Fruit fly (Drosophila melanogaster): Measurements from ENCODE around the gene CG31674.

CG31674 gene

dm6 chr2L:20829755-20830396, 1.2 kb upstream of the CG31674 start (continued):
- TF ChIP-seq CG13287 (GFP tag; IDR thresholded peaks at IDR 0.05; ENCODE audit: partially characterized antibody) = peak; percentile 18; the same call in 1 of the 2 replicates
- no peak for TF ChIP-seq CG10267 (tag; optimal IDR thresholded peaks at IDR 0.05)
- TF ChIP-seq CG7372 (GFP tag; IDR thresholded peaks at IDR 0.05) = no peak
- peak in 1 of 2 experiments; percentile 77 for TF ChIP-seq crp (GFP tag; optimal IDR thresholded peaks at IDR 0.05)
- no peak for TF ChIP-seq Opbp (GFP tag; IDR thresholded peaks at IDR 0.05; ENCODE audit: partially characterized antibody)
- no peak for TF ChIP-seq CG6272 (GFP tag; IDR thresholded peaks at IDR 0.05)
- no peak for TF ChIP-seq tgo (GFP tag; IDR thresholded peaks at IDR 0.05)
- TF ChIP-seq CG18599 (GFP tag; optimal IDR thresholded peaks at IDR 0.05) = no peak
- TF ChIP-seq CHES-1-like (GFP tag; optimal IDR thresholded peaks at IDR 0.05) = no peak
- no peak for TF ChIP-seq CG12299 (tag; optimal IDR thresholded peaks at IDR 0.05)
- no peak for TF ChIP-seq gcm (GFP tag; optimal IDR thresholded peaks at IDR 0.05)
- TF ChIP-seq CG14710 (tag; optimal IDR thresholded peaks at IDR 0.05) = no peak
- TF ChIP-seq cad (GFP tag; optimal IDR thresholded peaks at IDR 0.05) = no peak
- no peak for TF ChIP-seq D19B (GFP tag; optimal IDR thresholded peaks at IDR 0.05)
- TF ChIP-seq MBD-R2 (GFP tag; IDR thresholded peaks at IDR 0.05) = peak; percentile 19; the same call in 1 of the 2 replicates
- TF ChIP-seq B-H2 (GFP tag; optimal IDR thresholded peaks at IDR 0.05) = peak; percentile 45
- no peak for TF ChIP-seq sr (GFP tag; IDR thresholded peaks at IDR 0.05)
- TF ChIP-seq CG13296 (GFP tag; optimal IDR thresholded peaks at IDR 0.05) = peak; percentile 47
- no peak for TF ChIP-seq NFAT (GFP tag; IDR thresholded peaks at IDR 0.05)
- TF ChIP-seq CG4404 (GFP tag; IDR thresholded peaks at IDR 0.05) = no peak
- no peak for TF ChIP-seq Tbp (GFP tag; optimal IDR thresholded peaks at IDR 0.05)
- peak; percentile 12 for TF ChIP-seq BEAF-32 (GFP tag; optimal IDR thresholded peaks at IDR 0.05)
- TF ChIP-seq jing (GFP tag; optimal IDR thresholded peaks at IDR 0.05) = no peak
- TF ChIP-seq Awh (GFP tag; IDR thresholded peaks at IDR 0.05) = no peak
- TF ChIP-seq nerfin-1 (tag; optimal IDR thresholded peaks at IDR 0.05) = no peak
- peak; percentile 17 for TF ChIP-seq NfI (GFP tag; optimal IDR thresholded peaks at IDR 0.05)
- peak; percentile 86 for TF ChIP-seq CG3163 (GFP tag; optimal IDR thresholded peaks at IDR 0.05)
- no peak; the same call in 1 of the 2 replicates for TF ChIP-seq ara (GFP tag; IDR thresholded peaks at IDR 0.05)
- peak; percentile 3 for TF ChIP-seq CG7839 (tag; optimal IDR thresholded peaks at IDR 0.05)
- peak; percentile 18 for TF ChIP-seq CG13894 (tag; optimal IDR thresholded peaks at IDR 0.05)
- no peak for TF ChIP-seq CG11247 (GFP tag; IDR thresholded peaks at IDR 0.05)
- no peak for TF ChIP-seq CG31388 (GFP tag; optimal IDR thresholded peaks at IDR 0.05)
- 0 out of 3 replicates have a peak, but pooled peaks have one; percentile 9 for TF ChIP-seq CG11695 (GFP tag; IDR thresholded peaks at IDR 0.05)
- no peak for TF ChIP-seq cg (GFP tag; optimal IDR thresholded peaks at IDR 0.05)
- TF ChIP-seq aop (GFP tag; IDR thresholded peaks at IDR 0.05) = no peak
- TF ChIP-seq grau (tag; optimal IDR thresholded peaks at IDR 0.05) = peak; percentile 4
- TF ChIP-seq trh (GFP tag; optimal IDR thresholded peaks at IDR 0.05) = no peak
- no peak for TF ChIP-seq chinmo (GFP tag; IDR thresholded peaks at IDR 0.05; ENCODE audit: partially characterized antibody)
- no peak for TF ChIP-seq gfzf (GFP tag; optimal IDR thresholded peaks at IDR 0.05)
- peak; percentile 33 for TF ChIP-seq lbe (GFP tag; optimal IDR thresholded peaks at IDR 0.05)
- TF ChIP-seq CG1602 (GFP tag; optimal IDR thresholded peaks at IDR 0.05) = no peak

Data from whole organism, embryonic.